Fruit fly (Drosophila melanogaster): ENCODE data around the gene CG5787.

The CG5787 gene

DNA sequence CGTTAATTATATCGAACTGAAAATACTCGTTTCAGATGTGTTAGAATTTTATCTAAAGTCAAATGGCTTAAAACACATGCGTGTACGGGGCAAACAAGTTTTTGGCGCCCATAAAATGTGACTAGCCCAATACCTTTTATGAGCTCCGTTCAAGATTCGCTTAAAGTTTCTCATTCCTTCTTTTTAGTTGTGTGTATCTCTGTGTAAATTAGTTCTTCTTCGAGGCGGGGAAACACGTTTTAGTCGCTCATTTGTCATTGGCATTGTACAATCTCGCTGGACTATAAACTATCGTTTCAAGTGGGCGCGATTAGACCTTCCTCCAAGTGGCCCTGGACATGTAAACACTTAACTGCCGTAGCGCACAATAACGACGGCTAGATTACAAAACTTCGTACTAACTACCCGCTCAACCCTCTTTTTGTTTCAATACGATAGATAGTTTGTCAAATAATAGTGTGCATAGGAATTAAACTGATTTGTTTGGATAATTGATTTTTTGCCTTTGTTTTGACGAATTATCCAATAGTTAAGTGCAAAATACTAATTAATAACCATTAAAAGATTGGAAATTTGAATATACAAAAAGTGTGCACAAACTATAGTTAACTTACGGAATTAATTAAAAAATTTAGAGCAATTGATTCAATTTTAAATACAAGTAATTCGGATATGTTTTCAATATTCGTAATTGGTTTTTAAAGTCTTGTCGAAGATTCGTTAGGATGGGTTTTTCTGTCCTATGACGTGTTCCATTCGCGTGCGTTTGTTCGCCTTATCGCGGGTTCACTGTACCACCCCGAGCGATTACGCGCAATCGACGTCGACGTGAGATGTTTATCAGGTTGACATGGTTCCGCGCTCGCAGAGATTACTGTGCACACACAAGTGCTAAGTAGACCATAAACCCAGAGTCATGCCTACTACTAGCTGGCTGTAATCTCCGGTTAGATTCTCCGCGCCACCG is 8.0 kb upstream of the CG5787 start (continued):
- no peak for TF ChIP-seq chm (GFP tag; IDR thresholded peaks at IDR 0.05)
- 0 out of 2 replicates have a peak, but pooled peaks have one; percentile 6 for TF ChIP-seq Oaz (GFP tag; IDR thresholded peaks at IDR 0.05)
- TF ChIP-seq Spps (tag; optimal IDR thresholded peaks at IDR 0.05), result no peak
- TF ChIP-seq gcm (GFP tag; optimal IDR thresholded peaks at IDR 0.05), result no peak
- TF ChIP-seq zf30C (GFP tag; optimal IDR thresholded peaks at IDR 0.05), result no peak
- TF ChIP-seq CG7745 (tag; optimal IDR thresholded peaks at IDR 0.05), result no peak
- TF ChIP-seq Max (GFP tag; optimal IDR thresholded peaks at IDR 0.05), result peak; percentile 59
- 0 out of 3 replicates have a peak, but pooled peaks have one; percentile 38 for TF ChIP-seq CG11093 (GFP tag; IDR thresholded peaks at IDR 0.05)
- no peak for TF ChIP-seq chn (GFP tag; optimal IDR thresholded peaks at IDR 0.05)
- no peak for TF ChIP-seq Gsc (GFP tag; IDR thresholded peaks at IDR 0.05)
- TF ChIP-seq CG33557 (GFP tag; optimal IDR thresholded peaks at IDR 0.05), result no peak
- TF ChIP-seq mld (GFP tag; IDR thresholded peaks at IDR 0.05; ENCODE audit: partially characterized antibody), result no peak
- TF ChIP-seq CG4854 (GFP tag; optimal IDR thresholded peaks at IDR 0.05), result no peak
- TF ChIP-seq Sry-δ (GFP tag; optimal IDR thresholded peaks at IDR 0.05), result no peak
- TF ChIP-seq Hand (GFP tag; optimal IDR thresholded peaks at IDR 0.05), result no peak
- TF ChIP-seq fd96Cb (tag; optimal IDR thresholded peaks at IDR 0.05), result no peak
- TF ChIP-seq emc (GFP tag; optimal IDR thresholded peaks at IDR 0.05), result no peak
- TF ChIP-seq Bdp1 (GFP tag; optimal IDR thresholded peaks at IDR 0.05), result no peak
- TF ChIP-seq CG42726 (GFP tag; IDR thresholded peaks at IDR 0.05; ENCODE audit: partially characterized antibody), result no peak
- peak; percentile 42; the same call in 1 of the 2 replicates for TF ChIP-seq CG11247 (GFP tag; IDR thresholded peaks at IDR 0.05)
- TF ChIP-seq CG10431 (GFP tag; optimal IDR thresholded peaks at IDR 0.05), result no peak
- no peak for TF ChIP-seq pfk (GFP tag; optimal IDR thresholded peaks at IDR 0.05)
- TF ChIP-seq salm (tag; optimal IDR thresholded peaks at IDR 0.05), result no peak
- no peak; the same call in 1 of the 2 replicates for TF ChIP-seq bowl (GFP tag; IDR thresholded peaks at IDR 0.05)
- TF ChIP-seq h (optimal IDR thresholded peaks at IDR 0.05), result no peak
- TF ChIP-seq CG3995 (GFP tag; optimal IDR thresholded peaks at IDR 0.05), result peak; percentile 11
- no peak for TF ChIP-seq wek (GFP tag; optimal IDR thresholded peaks at IDR 0.05)
- no peak for TF ChIP-seq CG2129 (GFP tag; IDR thresholded peaks at IDR 0.05; ENCODE audit: partially characterized antibody)
- TF ChIP-seq gsb-n (tag; optimal IDR thresholded peaks at IDR 0.05), result no peak
- TF ChIP-seq CG15696 (tag; optimal IDR thresholded peaks at IDR 0.05), result peak; percentile 25
- no peak for TF ChIP-seq BEAF-32 (GFP tag; optimal IDR thresholded peaks at IDR 0.05)
- peak; percentile 25 for TF ChIP-seq Sox100B (GFP tag; optimal IDR thresholded peaks at IDR 0.05)
- TF ChIP-seq CG3838 (GFP tag; optimal IDR thresholded peaks at IDR 0.05), result no peak
- no peak for TF ChIP-seq Sin3A (optimal IDR thresholded peaks at IDR 0.05)
- TF ChIP-seq hb (GFP tag; IDR thresholded peaks at IDR 0.05; ENCODE audit: partially characterized antibody), result no peak
- TF ChIP-seq Xrp1 (GFP tag; IDR thresholded peaks at IDR 0.05), result peak; percentile 73
- no peak for TF ChIP-seq nerfin-2 (GFP tag; IDR thresholded peaks at IDR 0.05; ENCODE audit: partially characterized antibody)
- TF ChIP-seq CG15011 (GFP tag; optimal IDR thresholded peaks at IDR 0.05), result no peak
- TF ChIP-seq CG1602 (GFP tag; optimal IDR thresholded peaks at IDR 0.05), result no peak
- TF ChIP-seq al (GFP tag; IDR thresholded peaks at IDR 0.05), result no peak
- TF ChIP-seq phol (tag; optimal IDR thresholded peaks at IDR 0.05), result peak; percentile 63
- 0 out of 3 replicates have a peak, but pooled peaks have one; percentile 69 for TF ChIP-seq H15 (GFP tag; IDR thresholded peaks at IDR 0.05)
- peak; percentile 46 for TF ChIP-seq CoRest (tag; optimal IDR thresholded peaks at IDR 0.05)
- no peak for TF ChIP-seq CG16779 (GFP tag; IDR thresholded peaks at IDR 0.05)
- TF ChIP-seq stwl (tag; optimal IDR thresholded peaks at IDR 0.05), result no peak
- TF ChIP-seq Hr39 (optimal IDR thresholded peaks at IDR 0.05), result no peak
- peak; percentile 81 for TF ChIP-seq CG32532 (GFP tag; IDR thresholded peaks at IDR 0.05)
- peak; percentile 79 for TF ChIP-seq row (GFP tag; IDR thresholded peaks at IDR 0.05)
- TF ChIP-seq kni (GFP tag; optimal IDR thresholded peaks at IDR 0.05), result no peak

All from whole organism, embryonic.